Worm (Caenorhabditis elegans): ENCODE results near the gene R02F11.2.

R02F11.2 gene

ce11 chrV:4794308-4794707 lies at the start of gene R02F11.2:
R02F11.2 (plus strand) TSS chrV:4794599.
- no peak for TF ChIP-seq hlh-1 (tag; optimal IDR thresholded peaks at IDR 0.05)
- TF ChIP-seq mls-2 (tag; optimal IDR thresholded peaks at IDR 0.05) = no peak
- TF ChIP-seq elt-3 (tag; optimal IDR thresholded peaks at IDR 0.05) = no peak
- TF ChIP-seq drap-1 (GFP tag; optimal IDR thresholded peaks at IDR 0.05) = no peak
- TF ChIP-seq ceh-39 (tag; optimal IDR thresholded peaks at IDR 0.05) = no peak
- TF ChIP-seq M03D4.4 (tag; optimal IDR thresholded peaks at IDR 0.05) = no peak
- no peak for TF ChIP-seq zip-8 (tag; optimal IDR thresholded peaks at IDR 0.05)
- no peak for TF ChIP-seq ceh-83 (GFP tag; optimal IDR thresholded peaks at IDR 0.05)
- TF ChIP-seq cnd-1 (tag; optimal IDR thresholded peaks at IDR 0.05) = no peak

ce11 chrV:4745269-4745668 lies 49.1 kb upstream of the R02F11.2 start, which contains the start of gene C18G1.7:
C18G1.7 (plus strand) TSS chrV:4745569.
- no peak for TF ChIP-seq sptf-1 (tag; optimal IDR thresholded peaks at IDR 0.05)
- TF ChIP-seq ceh-83 (GFP tag; optimal IDR thresholded peaks at IDR 0.05) = no peak
- no peak for TF ChIP-seq ceh-43 (GFP tag; optimal IDR thresholded peaks at IDR 0.05)
- TF ChIP-seq mab-5 (tag; optimal IDR thresholded peaks at IDR 0.05) = no peak
- TF ChIP-seq lin-13 (tag; optimal IDR thresholded peaks at IDR 0.05) = no peak
- TF ChIP-seq ztf-11 (tag; optimal IDR thresholded peaks at IDR 0.05) = no peak
- no peak for TF ChIP-seq zip-8 (tag; optimal IDR thresholded peaks at IDR 0.05)

DNA sequence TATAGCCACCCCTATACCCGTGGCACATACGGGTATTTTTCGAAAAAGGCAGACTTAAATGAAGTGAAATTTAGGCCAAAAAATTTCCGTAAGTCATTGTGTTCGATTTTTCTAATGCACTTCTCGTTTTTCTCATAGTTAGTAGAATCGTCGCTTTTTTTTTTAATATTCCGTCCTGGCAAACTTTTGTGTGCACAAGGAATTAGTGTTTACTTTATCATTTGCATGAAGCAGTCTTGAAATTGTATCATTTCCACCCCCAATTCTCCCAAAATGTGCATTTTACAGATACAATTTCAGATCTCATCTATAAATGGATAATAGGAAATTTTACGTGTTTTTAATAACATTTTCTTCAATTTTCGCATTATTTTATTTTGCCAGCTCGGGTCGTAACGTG lies 44.1 kb upstream of the R02F11.2 start, which contains the start of gene C18G1.6:
C18G1.6 (plus strand) TSS at position 301 of the 400 bp plus-strand sequence.
- TF ChIP-seq nhr-2 (tag; optimal IDR thresholded peaks at IDR 0.05) = no peak
- no peak for TF ChIP-seq drap-1 (GFP tag; optimal IDR thresholded peaks at IDR 0.05)
- TF ChIP-seq mep-1 (tag; optimal IDR thresholded peaks at IDR 0.05) = no peak
- no peak for TF ChIP-seq unc-39 (tag; optimal IDR thresholded peaks at IDR 0.05)
- no peak for TF ChIP-seq cnd-1 (tag; optimal IDR thresholded peaks at IDR 0.05)
- TF ChIP-seq mab-5 (tag; optimal IDR thresholded peaks at IDR 0.05) = no peak
- no peak for TF ChIP-seq blmp-1 (tag; optimal IDR thresholded peaks at IDR 0.05)
- TF ChIP-seq bed-3 (GFP tag; optimal IDR thresholded peaks at IDR 0.05) = no peak
- no peak for TF ChIP-seq unc-62 (GFP tag; optimal IDR thresholded peaks at IDR 0.05)
- no peak for TF ChIP-seq zip-8 (tag; optimal IDR thresholded peaks at IDR 0.05)
- TF ChIP-seq nhr-237 (tag; optimal IDR thresholded peaks at IDR 0.05) = no peak

ce11 chrV:4754123-4754522 lies 40.3 kb upstream of the R02F11.2 start, which contains the start of gene hil-4:
hil-4 (plus strand) TSS chrV:4754313.
- TF ChIP-seq lin-32 (GFP tag; optimal IDR thresholded peaks at IDR 0.05) = no peak
- no peak for TF ChIP-seq unc-39 (tag; optimal IDR thresholded peaks at IDR 0.05)
- TF ChIP-seq nhr-12 (tag; optimal IDR thresholded peaks at IDR 0.05) = no peak
- no peak for TF ChIP-seq ham-2 (GFP tag; optimal IDR thresholded peaks at IDR 0.05)
- no peak for TF ChIP-seq hlh-1 (tag; optimal IDR thresholded peaks at IDR 0.05)
- no peak for TF ChIP-seq snpc-4 (tag; optimal IDR thresholded peaks at IDR 0.05)
- TF ChIP-seq ces-1 (GFP tag; optimal IDR thresholded peaks at IDR 0.05) = no peak
- TF ChIP-seq elt-3 (tag; optimal IDR thresholded peaks at IDR 0.05) = no peak
- TF ChIP-seq unc-120 (tag; optimal IDR thresholded peaks at IDR 0.05; ENCODE audit: poor library complexity, severe bottlenecking) = no peak
- no peak for TF ChIP-seq mep-1 (tag; optimal IDR thresholded peaks at IDR 0.05)
- no peak for TF ChIP-seq flh-1 (GFP tag; optimal IDR thresholded peaks at IDR 0.05)
- TF ChIP-seq tbx-8 (GFP tag; optimal IDR thresholded peaks at IDR 0.05) = no peak
- TF ChIP-seq nhr-76 (tag; optimal IDR thresholded peaks at IDR 0.05) = no peak
- TF ChIP-seq blmp-1 (tag; optimal IDR thresholded peaks at IDR 0.05) = no peak
- no peak for TF ChIP-seq nhr-28 (tag; optimal IDR thresholded peaks at IDR 0.05)

DNA sequence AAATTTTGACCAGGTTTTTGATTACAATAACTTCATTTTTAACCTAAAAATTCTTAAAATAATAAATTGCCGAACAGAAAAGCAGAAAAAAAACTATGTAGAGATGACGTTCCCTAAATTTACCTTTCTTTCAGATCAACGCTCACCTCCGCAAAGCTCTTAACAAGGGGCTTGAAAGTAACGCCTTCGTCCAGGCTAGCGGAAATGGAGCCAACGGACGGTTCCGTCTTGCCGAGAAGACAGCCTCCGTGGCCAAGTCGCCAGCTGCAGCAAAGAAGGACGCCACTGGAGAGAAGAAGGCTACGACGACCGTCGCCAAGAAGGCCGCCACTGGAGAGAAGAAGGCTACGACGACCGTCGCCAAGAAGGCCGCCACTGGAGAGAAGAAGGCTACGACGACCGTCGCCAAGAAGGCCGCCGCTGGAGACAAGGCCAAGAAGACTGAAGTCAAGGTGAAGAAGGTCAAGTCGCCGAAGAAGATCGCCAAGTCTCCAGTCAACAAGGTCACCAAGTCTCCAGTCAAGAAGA lies 39.7 kb upstream of the R02F11.2 start:
- no peak for TF ChIP-seq unc-39 (tag; optimal IDR thresholded peaks at IDR 0.05)
- no peak for TF ChIP-seq M03D4.4 (tag; optimal IDR thresholded peaks at IDR 0.05)
- no peak for TF ChIP-seq elt-1 (tag; optimal IDR thresholded peaks at IDR 0.05; ENCODE audit: borderline replicate concordance, insufficient read depth)
